Worm (Caenorhabditis elegans) whole organism, midembryonic: Measurements from ENCODE around the gene clc-12.

Experiments
- cog-1 ChIP-seq: sonication (generic microtip); optimal IDR thresholded peaks from 2 replicates; lab custom pipeline; 2016; ENCODE audit warnings: missing genetic modification characterization, missing compliant biosample characterization
- flt-1 ChIP-seq: fragments of 200-800 bp; sonication (Bioruptor generic); IDR thresholded peaks from 2 replicates; pipeline ENCODE4 v1.3.6; 2022; ENCODE audit warnings: missing genetic modification characterization, missing compliant biosample characterization
- klf-2 ChIP-seq: fragments of 200-800 bp; sonication (Bioruptor generic); conservative IDR thresholded peaks from 2 replicates; pipeline ENCODE4 v1.3.6; 2022; ENCODE audit warnings: missing genetic modification reagents, missing genetic modification characterization, missing compliant biosample characterization
- med-1 ChIP-seq: sonication (generic microtip); optimal IDR thresholded peaks from 2 replicates; lab custom pipeline; 2017; ENCODE audit warnings: missing genetic modification characterization, mild to moderate bottlenecking, missing compliant biosample characterization, antibody characterized with exemption, missing genetic modification reagents; ENCODE audit not compliant: insufficient read depth
- ref-1 ChIP-seq: fragments of 200-800 bp; sonication (Bioruptor generic); conservative IDR thresholded peaks from 2 replicates; pipeline ENCODE4 v1.3.6; 2022; ENCODE audit warnings: missing genetic modification reagents, missing genetic modification characterization, missing compliant biosample characterization
- tab-1 ChIP-seq: fragments of 200-800 bp; sonication (Bioruptor generic); IDR thresholded peaks from 2 replicates; pipeline ENCODE4 v1.3.6; 2022; ENCODE audit warnings: missing genetic modification characterization, missing compliant biosample characterization
- ztf-23 ChIP-seq: fragments of 200-800 bp; sonication (Bioruptor generic); IDR thresholded peaks from 2 replicates; pipeline ENCODE4 v1.3.6; 2022; ENCODE audit warnings: missing genetic modification reagents, missing genetic modification characterization, missing compliant biosample characterization
- ztf-29 ChIP-seq: fragments of 200-800 bp; sonication (Bioruptor generic); IDR thresholded peaks from 2 replicates; pipeline ENCODE4 v1.3.6; 2022; ENCODE audit warnings: missing genetic modification reagents, missing genetic modification characterization, missing compliant biosample characterization

- TF ChIP-seq klf-2 (GFP tag; lab: Robert Waterston, UW) (no peak), ztf-29 (GFP tag; lab: Robert Waterston, UW) (no peak), tab-1 (GFP tag; lab: Robert Waterston, UW) (no peak), ref-1 (GFP tag; lab: Robert Waterston, UW) (no peak), med-1 (no peak), ztf-23 (no peak), flt-1 (GFP tag; lab: Robert Waterston, UW) (no peak), cog-1 (tag; lab: Kevin White, UChicago) (no peak)
These were observed 28.8 kb downstream of the clc-12 start, which contains the start of gene srz-54 for ce11 chrV:16980368-16980767.
